Worm (Caenorhabditis elegans) whole organism, L4/young adult: ENCODE measurements around the gene F11A5.15.

Source experiments
- W03F9.2 ChIP-seq: fragments of 150-350 bp; optimal IDR thresholded peaks from 2 replicates; lab custom pipeline; 2014; ENCODE audit warnings: missing biosample characterization, missing genetic modification characterization
- dao-5 ChIP-seq: sonication (generic microtip); optimal IDR thresholded peaks from 2 replicates; lab custom pipeline; 2016; ENCODE audit warnings: missing genotype, missing genetic modification characterization, moderate library complexity, missing compliant biosample characterization
- him-1 ChIP-seq: sonication (generic microtip); optimal IDR thresholded peaks from 2 replicates; lab custom pipeline; 2016; ENCODE audit warnings: missing genotype, missing genetic modification reagents, missing genetic modification characterization, missing compliant biosample characterization

ce11 chrV:16202618-16203017 lies 15.8 kb downstream of the F11A5.15 start, which contains the start of gene F11A5.18:
- TF ChIP-seq W03F9.2 (tag; lab: Kevin White, UChicago) (no peak), dao-5 (tag; lab: Kevin White, UChicago) (no peak), him-1 (tag; lab: Kevin White, UChicago) (no peak)
